Fruit fly (Drosophila melanogaster): ENCODE results near the gene mud.

- TF ChIP-seq Myc (optimal IDR thresholded peaks at IDR 0.05) (no peak), psq (optimal IDR thresholded peaks at IDR 0.05) (no peak), h (optimal IDR thresholded peaks at IDR 0.05) (no peak), insv (optimal IDR thresholded peaks at IDR 0.05) (no peak)
Measured at dm6 chrX:14212147-14212792, 35.3 kb upstream of the mud start.
